Worm (Caenorhabditis elegans): ENCODE results near the gene F40F9.3.

Gene F40F9.3

ce11 chrV:9677977-9678376, 37.0 kb upstream of the F40F9.3 start, which contains the start of gene cthd-1:
cthd-1 (plus strand) TSS chrV:9678277.
- TF ChIP-seq lin-11 (tag; optimal IDR thresholded peaks at IDR 0.05), result no peak
- no peak for TF ChIP-seq nhr-25 (tag; optimal IDR thresholded peaks at IDR 0.05)
- no peak for TF ChIP-seq ztf-4 (tag; optimal IDR thresholded peaks at IDR 0.05)
- TF ChIP-seq aly-2 (tag; optimal IDR thresholded peaks at IDR 0.05), result no peak
- TF ChIP-seq dmd-4 (tag; optimal IDR thresholded peaks at IDR 0.05), result no peak
- TF ChIP-seq snpc-4 (tag; optimal IDR thresholded peaks at IDR 0.05), result no peak
- TF ChIP-seq sma-9 (GFP tag; optimal IDR thresholded peaks at IDR 0.05), result no peak
- no peak for TF ChIP-seq sma-9 (tag; optimal IDR thresholded peaks at IDR 0.05)
- TF ChIP-seq peb-1 (tag; optimal IDR thresholded peaks at IDR 0.05), result no peak
- TF ChIP-seq mab-5 (tag; optimal IDR thresholded peaks at IDR 0.05), result no peak
- no peak for TF ChIP-seq nhr-11 (tag; optimal IDR thresholded peaks at IDR 0.05)
- TF ChIP-seq crh-2 (tag; optimal IDR thresholded peaks at IDR 0.05), result no peak
- TF ChIP-seq C34F6.9 (tag; optimal IDR thresholded peaks at IDR 0.05), result no peak
- TF ChIP-seq unc-62 (GFP tag; optimal IDR thresholded peaks at IDR 0.05), result no peak
- TF ChIP-seq alr-1 (tag; optimal IDR thresholded peaks at IDR 0.05), result no peak
- TF ChIP-seq lsy-2 (tag; optimal IDR thresholded peaks at IDR 0.05), result no peak
- no peak for TF ChIP-seq ceh-82 (tag; optimal IDR thresholded peaks at IDR 0.05)
- no peak for TF ChIP-seq mbf-1 (tag; optimal IDR thresholded peaks at IDR 0.05)
- no peak for TF ChIP-seq elt-1 (tag; optimal IDR thresholded peaks at IDR 0.05)
- TF ChIP-seq lin-39 (tag; optimal IDR thresholded peaks at IDR 0.05), result no peak

ce11 chrV:9679166-9679565, 35.8 kb upstream of the F40F9.3 start, which contains the start of gene ZK287.9:
ZK287.9 (plus strand) TSS chrV:9679357.
- TF ChIP-seq fos-1 (tag; optimal IDR thresholded peaks at IDR 0.05), result peak; percentile 63
- TF ChIP-seq aly-2 (tag; optimal IDR thresholded peaks at IDR 0.05), result no peak

DNA sequence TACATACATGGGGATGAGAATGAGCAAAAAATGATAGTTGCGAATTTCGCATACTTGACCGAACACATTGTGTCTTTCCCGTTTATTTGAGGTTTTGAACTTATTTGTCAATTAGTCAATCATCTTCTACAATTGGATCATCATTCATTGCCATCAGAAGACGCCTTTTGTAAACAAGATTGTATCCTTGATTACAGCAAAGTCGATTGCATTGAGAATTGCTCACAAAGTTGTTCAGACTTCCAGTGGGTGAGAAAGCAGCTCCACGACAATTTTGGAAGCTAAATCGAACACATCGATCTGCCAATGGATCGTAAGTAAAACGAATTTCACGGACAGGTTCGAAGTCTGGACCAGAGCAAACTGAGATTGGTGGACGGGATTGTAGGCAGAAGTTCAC, 34.7 kb upstream of the F40F9.3 start:
- TF ChIP-seq lin-13 (GFP tag; optimal IDR thresholded peaks at IDR 0.05) (no peak), lin-11 (tag; optimal IDR thresholded peaks at IDR 0.05) (no peak), zag-1 (tag; optimal IDR thresholded peaks at IDR 0.05) (no peak), mdl-1 (tag; optimal IDR thresholded peaks at IDR 0.05) (no peak), aly-2 (tag; optimal IDR thresholded peaks at IDR 0.05) (no peak), nhr-6 (tag; optimal IDR thresholded peaks at IDR 0.05) (no peak), F13H6.1 (tag; optimal IDR thresholded peaks at IDR 0.05) (no peak), sem-4 (tag; optimal IDR thresholded peaks at IDR 0.05) (no peak)

ce11 chrV:9685559-9685958, 29.4 kb upstream of the F40F9.3 start, which contains the start of gene ZK287.4:
ZK287.4 (minus strand) TSS chrV:9685659.
- no peak for TF ChIP-seq gmeb-1 (tag; optimal IDR thresholded peaks at IDR 0.05)
- no peak for TF ChIP-seq blmp-1 (tag; optimal IDR thresholded peaks at IDR 0.05; ENCODE audit: insufficient read depth)

DNA sequence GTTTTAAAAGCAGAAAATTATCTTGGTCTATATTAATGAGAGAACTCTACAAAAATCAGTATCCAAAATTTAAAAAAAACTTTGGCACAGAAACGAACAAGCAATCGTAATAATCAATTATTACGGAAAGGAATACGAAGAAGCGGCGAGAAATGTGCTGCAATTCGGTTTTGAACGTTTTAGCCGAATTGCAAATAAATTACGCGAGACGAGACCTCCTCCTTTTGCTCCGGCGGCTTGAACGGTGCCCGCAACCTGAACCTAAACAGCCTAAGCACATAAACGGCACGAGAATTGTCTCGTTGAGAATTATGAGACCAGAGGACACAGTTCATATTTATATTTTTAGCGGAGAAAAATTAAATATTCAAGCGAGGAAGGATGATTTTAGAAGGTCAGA, 25.6 kb upstream of the F40F9.3 start:
- TF ChIP-seq crh-2 (tag; optimal IDR thresholded peaks at IDR 0.05), result no peak
- no peak for TF ChIP-seq ceh-82 (tag; optimal IDR thresholded peaks at IDR 0.05)
- no peak for TF ChIP-seq lin-39 (tag; optimal IDR thresholded peaks at IDR 0.05)
- TF ChIP-seq sem-4 (tag; optimal IDR thresholded peaks at IDR 0.05), result no peak
- TF ChIP-seq unc-55 (GFP tag; optimal IDR thresholded peaks at IDR 0.05), result no peak
- no peak for TF ChIP-seq fos-1 (tag; optimal IDR thresholded peaks at IDR 0.05)
- no peak for TF ChIP-seq nhr-21 (tag; optimal IDR thresholded peaks at IDR 0.05)
- no peak for TF ChIP-seq F13H6.1 (tag; optimal IDR thresholded peaks at IDR 0.05)
- no peak for TF ChIP-seq snpc-4 (tag; optimal IDR thresholded peaks at IDR 0.05)
- TF ChIP-seq unc-62 (GFP tag; optimal IDR thresholded peaks at IDR 0.05), result no peak
- TF ChIP-seq dmd-4 (tag; optimal IDR thresholded peaks at IDR 0.05), result no peak
- no peak for TF ChIP-seq lin-13 (GFP tag; optimal IDR thresholded peaks at IDR 0.05)
- TF ChIP-seq nhr-129 (tag; optimal IDR thresholded peaks at IDR 0.05), result no peak
- no peak for TF ChIP-seq mbf-1 (tag; optimal IDR thresholded peaks at IDR 0.05)
- no peak for TF ChIP-seq mdl-1 (tag; optimal IDR thresholded peaks at IDR 0.05)

- TF ChIP-seq lin-11 (tag; optimal IDR thresholded peaks at IDR 0.05) (no peak), nhr-23 (tag; optimal IDR thresholded peaks at IDR 0.05) (no peak), elt-1 (tag; optimal IDR thresholded peaks at IDR 0.05) (no peak), nhr-77 (tag; optimal IDR thresholded peaks at IDR 0.05) (no peak)
Measured at ce11 chrV:9690099-9690572, 24.9 kb upstream of the F40F9.3 start, which contains the start of gene rbx-1. rbx-1 (minus strand) TSS chrV:9690522.
